Worm (Caenorhabditis elegans) whole organism, L1 larva: ENCODE data around the gene nspe-7.

Experiments
- ama-1 ChIP-seq: fragments of 150-350 bp; optimal IDR thresholded peaks from 2 replicates; lab custom pipeline; 2014
- nhr-76 ChIP-seq: sonication (generic microtip); optimal IDR thresholded peaks from 2 replicates; lab custom pipeline; 2017; ENCODE audit warnings: missing biosample characterization, missing genetic modification characterization
- nhr-84 ChIP-seq: sonication (generic microtip); optimal IDR thresholded peaks from 2 replicates; lab custom pipeline; 2017; ENCODE audit warnings: missing biosample characterization, missing genetic modification characterization
- pqm-1 ChIP-seq: sonication (generic microtip); optimal IDR thresholded peaks from 3 replicates; lab custom pipeline; 2017; ENCODE audit warnings: missing biosample characterization, missing genetic modification characterization
- zag-1 ChIP-seq: fragments of 150-350 bp; optimal IDR thresholded peaks from 2 replicates; lab custom pipeline; 2014; ENCODE audit warnings: missing biosample characterization, missing genetic modification characterization

DNA sequence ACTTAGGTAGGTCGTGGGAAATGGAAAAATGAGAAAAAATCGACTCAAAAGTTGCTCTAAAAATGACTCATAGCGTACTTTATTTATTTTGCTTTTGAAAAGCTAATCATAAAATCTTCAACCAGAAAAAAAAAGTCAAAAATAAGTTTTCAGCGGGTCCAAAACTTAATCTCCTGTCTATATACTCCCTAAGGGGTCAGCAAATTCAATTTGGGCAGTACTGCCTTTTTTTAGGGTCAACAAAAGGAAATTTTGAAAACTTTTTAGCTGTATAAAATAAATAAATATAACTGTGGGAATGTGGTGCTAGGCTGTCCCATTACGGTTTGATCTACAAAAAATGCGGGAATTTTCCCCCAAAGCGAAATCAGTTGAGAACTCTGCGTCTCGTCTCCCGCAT is 42.4 kb downstream of the nspe-7 start:
- TF ChIP-seq pqm-1 (tag; lab: Kevin White, UChicago) (no peak), zag-1 (no peak), ama-1 (lab: Kevin White, UChicago) (no peak), nhr-84 (tag; lab: Kevin White, UChicago) (no peak), nhr-76 (tag; lab: Kevin White, UChicago) (no peak)
